Worm (Caenorhabditis elegans): ENCODE data around the gene nlp-30.

DNA sequence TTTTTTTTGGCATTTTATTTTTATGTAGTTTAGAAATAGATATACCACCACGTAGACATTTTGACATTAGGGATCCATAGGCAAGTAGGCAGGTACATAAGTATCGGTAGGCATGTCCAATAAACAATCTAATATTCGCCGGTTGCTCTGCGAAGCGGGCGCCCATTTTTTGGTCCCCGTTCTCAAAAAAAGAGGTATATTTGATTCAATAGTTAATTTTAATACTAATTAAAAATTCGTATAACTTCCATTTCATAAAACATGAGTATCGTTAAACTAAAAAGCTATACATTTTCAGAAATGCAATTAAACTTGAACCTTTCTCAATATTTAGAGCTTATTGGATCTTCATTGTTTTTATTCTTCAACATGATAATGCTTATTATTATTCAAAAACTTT lies 4.8 kb upstream of the nlp-30 start, which contains the start of gene str-83:
- TF ChIP-seq med-1 (GFP tag; optimal IDR thresholded peaks at IDR 0.05; ENCODE audit: insufficient read depth) (no peak), ref-1 (GFP tag; conservative IDR thresholded peaks at IDR 0.05) (no peak), tab-1 (GFP tag; IDR thresholded peaks at IDR 0.05) (no peak), cog-1 (tag; optimal IDR thresholded peaks at IDR 0.05) (no peak), klf-2 (GFP tag; conservative IDR thresholded peaks at IDR 0.05) (no peak), ztf-29 (GFP tag; IDR thresholded peaks at IDR 0.05) (no peak), ztf-23 (GFP tag; IDR thresholded peaks at IDR 0.05) (no peak), flt-1 (GFP tag; IDR thresholded peaks at IDR 0.05) (no peak), T22C8.4 (GFP tag; IDR thresholded peaks at IDR 0.05) (no peak)

Measured in whole organism, midembryonic.